Fruit fly (Drosophila melanogaster) whole organism, prepupa: ENCODE measurements around the gene Ptpmeg2.

Experiments used
- Blimp-1 ChIP-seq: fragments of 200-800 bp; sonication (Bioruptor generic); optimal IDR thresholded peaks from 3 replicates; lab custom pipeline; 2017; ENCODE audit warnings: missing biosample characterization, missing genetic modification characterization, mild to moderate bottlenecking, moderate library complexity, missing genetic modification reagents
- CG10631 ChIP-seq: fragments of 200-800 bp; sonication (Bioruptor generic); optimal IDR thresholded peaks from 2 replicates; lab custom pipeline; 2016; ENCODE audit warnings: missing biosample characterization, missing genetic modification characterization
- CG10669 ChIP-seq: fragments of 200-800 bp; sonication (Bioruptor generic); optimal IDR thresholded peaks from 3 replicates; lab custom pipeline; 2018; ENCODE audit warnings: missing biosample characterization, mild to moderate bottlenecking, missing genetic modification characterization, moderate library complexity
- CG11294 ChIP-seq: fragments of 200-800 bp; sonication (Bioruptor generic); IDR thresholded peaks from 2 replicates; pipeline ENCODE4 v1.3.6; 2022; ENCODE audit warnings: missing biosample characterization, missing genetic modification characterization
- CG11762 ChIP-seq: fragments of 200-800 bp; sonication (Bioruptor generic); optimal IDR thresholded peaks from 3 replicates; lab custom pipeline; 2016; ENCODE audit warnings: missing biosample characterization, missing genetic modification characterization; ENCODE audit not compliant: insufficient read depth
- CG11902 ChIP-seq: fragments of 200-800 bp; sonication (Bioruptor generic); optimal IDR thresholded peaks from 3 replicates; lab custom pipeline; 2016; ENCODE audit warnings: missing biosample characterization, missing genetic modification characterization
- CG15336 ChIP-seq: fragments of 200-800 bp; sonication (Bioruptor generic); IDR thresholded peaks from 2 replicates; pipeline ENCODE4 v1.3.6; 2022; ENCODE audit warnings: missing biosample characterization, missing genetic modification characterization
- CG16779 ChIP-seq: fragments of 200-800 bp; sonication (Bioruptor generic); optimal IDR thresholded peaks from 3 replicates; lab custom pipeline; 2017; ENCODE audit warnings: missing biosample characterization, mild to moderate bottlenecking, missing genetic modification characterization
- CG31627 ChIP-seq: fragments of 200-800 bp; sonication (Bioruptor generic); optimal IDR thresholded peaks from 3 replicates; lab custom pipeline; 2016; ENCODE audit warnings: missing biosample characterization, missing genetic modification characterization
- CG34406 ChIP-seq: fragments of 200-800 bp; sonication (Bioruptor generic); optimal IDR thresholded peaks from 3 replicates; lab custom pipeline; 2016; ENCODE audit warnings: missing biosample characterization, missing genetic modification characterization
- CG3919 ChIP-seq: fragments of 200-800 bp; sonication (Bioruptor generic); optimal IDR thresholded peaks from 3 replicates; lab custom pipeline; 2016; ENCODE audit warnings: missing biosample characterization, missing genetic modification characterization
- CG4318 ChIP-seq: fragments of 200-800 bp; sonication (Bioruptor generic); optimal IDR thresholded peaks from 3 replicates; lab custom pipeline; 2017; ENCODE audit warnings: missing biosample characterization, mild to moderate bottlenecking, missing genetic modification characterization
- CG6163 ChIP-seq: fragments of 200-800 bp; sonication (Bioruptor generic); IDR thresholded peaks from 3 replicates; pipeline ENCODE4 v1.3.6; 2022; ENCODE audit warnings: missing biosample characterization, missing genetic modification characterization
- CG6276 ChIP-seq: fragments of 200-800 bp; sonication (Bioruptor generic); optimal IDR thresholded peaks from 2 replicates; lab custom pipeline; 2017; ENCODE audit warnings: missing biosample characterization, mild to moderate bottlenecking, missing genetic modification characterization
- CG6808 ChIP-seq: fragments of 200-800 bp; sonication (Bioruptor generic); optimal IDR thresholded peaks from 3 replicates; lab custom pipeline; 2017; ENCODE audit warnings: missing biosample characterization, missing genetic modification characterization, mild to moderate bottlenecking, moderate library complexity, missing genetic modification reagents
- CG6854 ChIP-seq: fragments of 200-800 bp; sonication (Bioruptor generic); optimal IDR thresholded peaks from 2 replicates; lab custom pipeline; 2017; ENCODE audit warnings: missing biosample characterization, mild to moderate bottlenecking, missing genetic modification characterization
- CG8119 ChIP-seq: fragments of 200-800 bp; sonication (Bioruptor generic); IDR thresholded peaks from 3 replicates; pipeline ENCODE4 v1.3.6; 2022; ENCODE audit warnings: missing biosample characterization, missing genetic modification characterization
- CG8319 ChIP-seq: fragments of 200-800 bp; sonication (Bioruptor generic); optimal IDR thresholded peaks from 3 replicates; lab custom pipeline; 2016; ENCODE audit warnings: missing biosample characterization, missing genetic modification characterization
- Eip78C ChIP-seq: fragments of 200-800 bp; sonication (Bioruptor generic); peaks from one replicate; lab custom pipeline; 2016; ENCODE audit warnings: missing biosample characterization, missing genetic modification characterization
- Eip93F ChIP-seq: fragments of 200-800 bp; sonication (Bioruptor generic); optimal IDR thresholded peaks from 2 replicates; lab custom pipeline; 2016; ENCODE audit warnings: missing biosample characterization, mild to moderate bottlenecking, missing genetic modification characterization
- Ets21C ChIP-seq: fragments of 200-800 bp; sonication (Bioruptor generic); optimal IDR thresholded peaks from 3 replicates; lab custom pipeline; 2016; ENCODE audit warnings: missing biosample characterization, missing genetic modification characterization
- Ets96B ChIP-seq: fragments of 200-800 bp; optimal IDR thresholded peaks from 2 replicates; lab custom pipeline; 2019; ENCODE audit warnings: missing biosample characterization, mild to moderate bottlenecking, missing genetic modification characterization, moderate library complexity
- Gug ChIP-seq: fragments of 200-800 bp; sonication (Bioruptor generic); IDR thresholded peaks from 2 replicates; pipeline ENCODE4 v1.3.6; 2022; ENCODE audit warnings: missing biosample characterization, missing genetic modification characterization
- Hr39 ChIP-seq: fragments of 200-800 bp; sonication (Bioruptor generic); optimal IDR thresholded peaks from 2 replicates; lab custom pipeline; 2016; ENCODE audit warnings: missing biosample characterization, missing genetic modification characterization
- Hr4 ChIP-seq: fragments of 200-800 bp; sonication (Bioruptor generic); optimal IDR thresholded peaks from 3 replicates; lab custom pipeline; 2016; ENCODE audit warnings: missing biosample characterization, missing genetic modification characterization
- OdsH ChIP-seq: fragments of 200-800 bp; sonication (Bioruptor generic); optimal IDR thresholded peaks from 3 replicates; lab custom pipeline; 2016; ENCODE audit warnings: missing biosample characterization, missing genetic modification characterization
- Smox ChIP-seq: fragments of 200-800 bp; sonication (Bioruptor generic); optimal IDR thresholded peaks from 3 replicates; lab custom pipeline; 2016; ENCODE audit warnings: missing biosample characterization, missing genetic modification characterization
- Sox102F ChIP-seq: fragments of 200-800 bp; sonication (Bioruptor generic); optimal IDR thresholded peaks from 2 replicates; lab custom pipeline; 2016; ENCODE audit warnings: missing biosample characterization, mild to moderate bottlenecking, missing genetic modification characterization
- Sox14 ChIP-seq: fragments of 200-800 bp; sonication (Bioruptor generic); optimal IDR thresholded peaks from 3 replicates; lab custom pipeline; 2016; ENCODE audit warnings: missing biosample characterization, missing genetic modification characterization
- achi ChIP-seq: fragments of 200-800 bp; sonication (Bioruptor generic); optimal IDR thresholded peaks from 3 replicates; lab custom pipeline; 2016; ENCODE audit warnings: missing biosample characterization, missing genetic modification characterization
- acj6 ChIP-seq: fragments of 200-800 bp; sonication (Bioruptor generic); optimal IDR thresholded peaks from 3 replicates; lab custom pipeline; 2016; ENCODE audit warnings: missing biosample characterization, missing genetic modification characterization
- cyc ChIP-seq: fragments of 200-800 bp; sonication (Bioruptor generic); optimal IDR thresholded peaks from 3 replicates; lab custom pipeline; 2016; ENCODE audit warnings: missing biosample characterization, missing genetic modification characterization
- dac ChIP-seq: fragments of 200-800 bp; sonication (Bioruptor generic); optimal IDR thresholded peaks from 2 replicates; lab custom pipeline; 2017; ENCODE audit warnings: missing biosample characterization, mild to moderate bottlenecking, missing genetic modification characterization
- dsx ChIP-seq: fragments of 200-800 bp; optimal IDR thresholded peaks from 3 replicates; lab custom pipeline; 2019; ENCODE audit warnings: missing biosample characterization, mild to moderate bottlenecking, missing genetic modification characterization, moderate library complexity; ENCODE audit not compliant: poor library complexity, severe bottlenecking
- eg ChIP-seq: fragments of 200-800 bp; sonication (Bioruptor generic); IDR thresholded peaks from 3 replicates; pipeline ENCODE4 v1.3.6; 2022; ENCODE audit warnings: missing biosample characterization, missing genetic modification characterization
- esn ChIP-seq: fragments of 200-800 bp; sonication (Bioruptor generic); optimal IDR thresholded peaks from 2 replicates; lab custom pipeline; 2016; ENCODE audit warnings: missing biosample characterization, mild to moderate bottlenecking, missing genetic modification characterization, moderate library complexity
- fd59A ChIP-seq: fragments of 200-800 bp; sonication (Bioruptor generic); optimal IDR thresholded peaks from 2 replicates; lab custom pipeline; 2017; ENCODE audit warnings: missing biosample characterization, mild to moderate bottlenecking, missing genetic modification characterization, missing genetic modification reagents
- fd85E ChIP-seq: fragments of 200-800 bp; sonication (Bioruptor generic); optimal IDR thresholded peaks from 3 replicates; lab custom pipeline; 2016; ENCODE audit warnings: missing biosample characterization, missing genetic modification characterization
- fkh ChIP-seq: fragments of 200-800 bp; sonication (Bioruptor generic); optimal IDR thresholded peaks from 3 replicates; lab custom pipeline; 2017; ENCODE audit warnings: missing biosample characterization, mild to moderate bottlenecking, missing genetic modification characterization, moderate library complexity
- lz ChIP-seq: fragments of 200-800 bp; sonication (Bioruptor generic); optimal IDR thresholded peaks from 3 replicates; lab custom pipeline; 2016; ENCODE audit warnings: missing biosample characterization, missing genetic modification characterization
- net ChIP-seq: fragments of 200-800 bp; sonication (Bioruptor generic); optimal IDR thresholded peaks from 3 replicates; lab custom pipeline; 2016; ENCODE audit warnings: missing biosample characterization, missing genetic modification characterization
- pdm3 ChIP-seq: fragments of 200-800 bp; sonication (Bioruptor generic); optimal IDR thresholded peaks from 3 replicates; lab custom pipeline; 2016; ENCODE audit warnings: missing biosample characterization, missing genetic modification characterization
- salr ChIP-seq, 2 experiments: fragments of 200-800 bp; sonication (Bioruptor generic); optimal IDR thresholded peaks; 3 replicates each; lab custom pipeline; 2016 to 2018; ENCODE audit warnings: missing biosample characterization in 2 of 2, missing genetic modification characterization in 2 of 2, mild to moderate bottlenecking in 1 of 2
- svp ChIP-seq: fragments of 200-800 bp; sonication (Bioruptor generic); peaks from one replicate; lab custom pipeline; 2016; ENCODE audit warnings: missing biosample characterization, missing genetic modification characterization
- topi ChIP-seq: fragments of 200-800 bp; sonication (Bioruptor generic); optimal IDR thresholded peaks from 3 replicates; lab custom pipeline; 2016; ENCODE audit warnings: missing biosample characterization, missing genetic modification characterization

Gene Ptpmeg2

dm6 chrX:9595312-9595931 is 63.5 kb downstream of the Ptpmeg2 start:
- TF ChIP-seq svp (peak; percentile 38), Eip78C (GFP tag; lab: Kevin White, UChicago) (peak; percentile 52), CG11294 (no peak)

DNA sequence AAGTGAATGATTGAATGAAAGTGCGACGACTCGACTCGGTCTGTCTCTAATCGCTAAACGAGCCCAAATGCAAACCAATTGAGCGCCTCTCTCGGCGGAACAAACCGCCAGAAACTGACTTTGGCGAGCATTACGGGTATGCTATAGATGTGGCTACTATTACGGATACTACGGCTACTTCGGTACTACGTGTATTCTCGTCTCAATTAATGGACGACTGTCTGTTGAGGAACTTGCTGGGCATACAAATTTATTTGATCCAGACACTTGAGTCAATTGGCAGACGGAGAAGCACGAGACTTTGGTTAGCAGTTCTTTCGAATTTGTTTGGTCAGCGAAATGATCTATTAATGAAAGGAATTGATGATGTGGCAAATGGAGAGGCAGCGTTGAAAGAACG is 64.5 kb downstream of the Ptpmeg2 start:
- TF ChIP-seq Sox14 (GFP tag; lab: Kevin White, UChicago) (no peak), topi (GFP tag; lab: Kevin White, UChicago) (no peak), CG15336 (GFP tag; lab: Robert Waterston, UW) (no peak), Blimp-1 (no peak), CG10669 (no peak), Eip93F (GFP tag; lab: Kevin White, UChicago) (no peak), dac (no peak), Ets21C (GFP tag; lab: Kevin White, UChicago) (no peak), cyc (no peak), CG6808 (no peak), salr (GFP tag; optimal IDR thresholded peaks at IDR 0.05; lab: Kevin White, UChicago) (no peak), acj6 (no peak), dsx (no peak), fkh (GFP tag; lab: Kevin White, UChicago) (no peak), CG11902 (GFP tag; lab: Kevin White, UChicago) (no peak), CG34406 (GFP tag; lab: Kevin White, UChicago) (no peak), Gug (GFP tag; lab: Robert Waterston, UW) (no peak)

dm6 chrX:9590592-9590991 is 68.4 kb downstream of the Ptpmeg2 start:
- TF ChIP-seq esn (GFP tag; lab: Kevin White, UChicago), result no peak
- TF ChIP-seq CG6276, result no peak
- no peak for TF ChIP-seq CG8119 (GFP tag; lab: Robert Waterston, UW)

- TF ChIP-seq CG4318 (GFP tag; lab: Kevin White, UChicago) (no peak), dac (no peak), svp (peak; percentile 80), CG6854 (GFP tag; lab: Kevin White, UChicago) (peak; percentile 2), esn (GFP tag; lab: Kevin White, UChicago) (peak; percentile 72), Smox (GFP tag; lab: Kevin White, UChicago) (peak; percentile 49), CG11762 (GFP tag; lab: Kevin White, UChicago) (peak; percentile 13), Eip78C (GFP tag; lab: Kevin White, UChicago) (peak; percentile 90), CG3919 (GFP tag; lab: Kevin White, UChicago) (no peak), CG6163 (GFP tag; lab: Robert Waterston, UW) (peak; percentile 63; the same call in 2 of the 3 replicates), Sox14 (GFP tag; lab: Kevin White, UChicago) (peak; percentile 34), Ets21C (GFP tag; lab: Kevin White, UChicago) (peak; percentile 10), Sox102F (GFP tag; lab: Kevin White, UChicago) (peak; percentile 47), CG6808 (no peak), pdm3 (GFP tag; lab: Kevin White, UChicago) (peak; percentile 62), achi (GFP tag; lab: Kevin White, UChicago) (peak; percentile 27), topi (GFP tag; lab: Kevin White, UChicago) (peak; percentile 59), fd85E (GFP tag; lab: Kevin White, UChicago) (no peak), CG8319 (GFP tag; lab: Kevin White, UChicago) (peak; percentile 17), cyc (peak; percentile 35), fkh (GFP tag; lab: Kevin White, UChicago) (peak; percentile 25), OdsH (GFP tag; lab: Kevin White, UChicago) (peak; percentile 62), acj6 (peak; percentile 54), lz (GFP tag; lab: Kevin White, UChicago) (peak; percentile 53), eg (GFP tag; lab: Robert Waterston, UW) (peak; percentile 54; the same call in 1 of the 3 replicates), fd59A (GFP tag; lab: Kevin White, UChicago) (no peak), CG10631 (peak; percentile 7), Hr4 (GFP tag; lab: Kevin White, UChicago) (peak; percentile 52), Ets96B (tag; lab: Kevin White, UChicago) (peak; percentile 31), CG11294 (peak; percentile 42; the same call in 1 of the 2 replicates), CG10669 (peak; percentile 33), CG31627 (GFP tag; lab: Kevin White, UChicago) (peak; percentile 51), net (GFP tag; lab: Kevin White, UChicago) (peak; percentile 12), CG16779 (tag; lab: Kevin White, UChicago) (no peak), Hr39 (GFP tag; lab: Kevin White, UChicago) (peak; percentile 47)
Observed at dm6 chrX:9589928-9590327, 69.0 kb downstream of the Ptpmeg2 start.
